Worm (Caenorhabditis elegans): ENCODE data around the gene F44F4.15.

DNA sequence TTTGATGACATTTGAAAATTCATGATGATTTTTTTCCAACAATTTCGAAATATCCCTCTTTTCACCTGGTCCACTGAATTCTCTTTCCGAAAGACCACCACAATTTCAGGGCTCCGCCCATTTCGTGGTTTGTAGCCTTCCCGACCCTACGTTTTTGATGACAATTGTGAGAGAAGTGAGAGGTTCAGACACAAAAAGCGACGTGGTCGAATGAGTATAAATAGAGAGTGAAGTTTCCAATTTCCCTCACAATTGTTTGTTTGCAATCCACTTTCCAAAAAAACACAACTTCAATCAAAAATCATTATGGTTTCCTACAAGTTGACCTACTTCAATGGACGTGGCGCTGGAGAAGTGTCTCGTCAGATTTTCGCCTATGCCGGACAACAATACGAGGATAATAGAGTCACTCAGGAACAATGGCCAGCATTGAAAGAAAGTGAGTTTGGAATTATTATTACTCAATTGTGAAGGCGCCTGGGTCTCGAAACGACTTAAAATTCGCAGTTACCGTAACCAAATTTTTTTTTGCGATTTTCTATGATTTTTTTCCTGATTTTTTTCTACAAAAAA is 35.7 kb downstream of the F44F4.15 start, which contains the start of gene gst-5:
- TF ChIP-seq lsy-2 (tag; optimal IDR thresholded peaks at IDR 0.05) (no peak), drap-1 (GFP tag; optimal IDR thresholded peaks at IDR 0.05) (no peak), pha-4 (tag; optimal IDR thresholded peaks at IDR 0.05) (no peak), cnd-1 (tag; optimal IDR thresholded peaks at IDR 0.05) (no peak)

Data from whole organism, mixed stage, embryonic.